Fruit fly (Drosophila melanogaster): ENCODE measurements around the gene CG8461.

Gene CG8461

DNA sequence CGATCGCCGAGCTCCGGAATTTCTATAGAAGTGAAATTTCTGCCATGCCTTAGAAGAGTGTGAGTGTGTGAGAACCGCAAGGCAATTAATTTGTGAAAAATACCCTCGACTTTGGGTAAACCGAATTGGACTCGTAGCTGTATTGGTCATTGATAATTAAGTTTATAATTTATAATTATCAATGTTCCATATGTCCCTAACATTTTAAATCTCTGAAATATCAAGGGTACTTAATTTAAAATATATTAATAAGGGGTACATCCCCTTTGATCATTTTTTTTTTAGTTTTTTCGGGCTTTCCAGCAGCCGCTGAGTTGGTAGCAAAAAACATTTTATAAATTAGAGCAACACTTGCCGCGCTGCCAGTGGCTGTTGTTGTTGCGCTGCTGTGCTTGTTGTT, 8.3 kb downstream of the CG8461 start:
- TF ChIP-seq HLHmδ (GFP tag; optimal IDR thresholded peaks at IDR 0.05): no peak
- no peak for TF ChIP-seq kni (GFP tag; optimal IDR thresholded peaks at IDR 0.05)
- no peak for TF ChIP-seq CG18476 (GFP tag; optimal IDR thresholded peaks at IDR 0.05)
- TF ChIP-seq salm (tag; optimal IDR thresholded peaks at IDR 0.05): no peak
- TF ChIP-seq NK7.1 (GFP tag; optimal IDR thresholded peaks at IDR 0.05): no peak
- no peak for TF ChIP-seq CG12744 (GFP tag; optimal IDR thresholded peaks at IDR 0.05)
- no peak for TF ChIP-seq fd96Cb (tag; optimal IDR thresholded peaks at IDR 0.05)
- no peak for TF ChIP-seq dpn (GFP tag; optimal IDR thresholded peaks at IDR 0.05)
- TF ChIP-seq p53 (GFP tag; optimal IDR thresholded peaks at IDR 0.05): no peak
- TF ChIP-seq CG32532 (GFP tag; IDR thresholded peaks at IDR 0.05): no peak
- TF ChIP-seq odd (GFP tag; optimal IDR thresholded peaks at IDR 0.05): no peak
- no peak for TF ChIP-seq jing (GFP tag; optimal IDR thresholded peaks at IDR 0.05)
- no peak for TF ChIP-seq Doc3 (GFP tag; IDR thresholded peaks at IDR 0.05; ENCODE audit: partially characterized antibody)

DNA sequence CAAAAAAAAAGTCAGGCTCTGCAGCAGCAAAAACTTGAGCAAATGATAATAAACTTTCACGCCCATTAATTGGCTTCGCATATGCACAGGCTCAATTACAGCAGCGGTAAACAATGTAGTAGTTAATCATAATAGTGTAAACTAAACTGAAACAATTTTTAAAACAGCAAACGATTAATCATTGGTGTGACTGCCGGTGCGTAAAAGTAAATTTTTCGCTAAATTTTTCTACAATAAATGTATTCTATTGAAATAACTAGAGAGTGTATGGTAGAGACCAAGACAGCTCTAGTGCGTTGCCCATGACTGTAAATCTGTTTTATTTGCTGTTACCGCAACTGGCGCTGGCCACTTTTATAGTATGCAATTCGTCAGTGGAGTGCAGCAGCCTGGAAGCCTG, 15.4 kb downstream of the CG8461 start:
- no peak for TF ChIP-seq sob (GFP tag; IDR thresholded peaks at IDR 0.05)
- peak; percentile 1 for TF ChIP-seq CG1602 (GFP tag; optimal IDR thresholded peaks at IDR 0.05)
- TF ChIP-seq prd (optimal IDR thresholded peaks at IDR 0.05): no peak
- peak; percentile 54; the same call in 2 of the 3 replicates for TF ChIP-seq prd (GFP tag; IDR thresholded peaks at IDR 0.05)
- peak; percentile 40; the same call in 1 of the 3 replicates for TF ChIP-seq row (GFP tag; IDR thresholded peaks at IDR 0.05)
- TF ChIP-seq fu2 (GFP tag; optimal IDR thresholded peaks at IDR 0.05): no peak
- no peak for TF ChIP-seq Awh (GFP tag; IDR thresholded peaks at IDR 0.05)
- TF ChIP-seq Drgx (GFP tag; IDR thresholded peaks at IDR 0.05): peak; percentile 66
- TF ChIP-seq CG15696 (tag; optimal IDR thresholded peaks at IDR 0.05): no peak
- no peak for TF ChIP-seq Dll (GFP tag; IDR thresholded peaks at IDR 0.05; ENCODE audit: partially characterized antibody)
- TF ChIP-seq CG15073 (GFP tag; optimal IDR thresholded peaks at IDR 0.05): no peak
- TF ChIP-seq phol (tag; optimal IDR thresholded peaks at IDR 0.05): peak; percentile 0
- TF ChIP-seq ci (GFP tag; IDR thresholded peaks at IDR 0.05): 0 out of 3 replicates have a peak, but pooled peaks have one; percentile 22
- TF ChIP-seq unpg (GFP tag; optimal IDR thresholded peaks at IDR 0.05): peak; percentile 16
- TF ChIP-seq cad (GFP tag; optimal IDR thresholded peaks at IDR 0.05): peak; percentile 86
- TF ChIP-seq trem (tag; optimal IDR thresholded peaks at IDR 0.05): no peak
- TF ChIP-seq bsh (GFP tag; optimal IDR thresholded peaks at IDR 0.05): peak in 1 of 2 experiments; percentile 21
- no peak for TF ChIP-seq hkb (optimal IDR thresholded peaks at IDR 0.05)
- TF ChIP-seq hkb (GFP tag; IDR thresholded peaks at IDR 0.05): no peak
- peak; percentile 30 for TF ChIP-seq gem (tag; optimal IDR thresholded peaks at IDR 0.05)
- no peak for TF ChIP-seq Xbp1 (GFP tag; optimal IDR thresholded peaks at IDR 0.05)
- TF ChIP-seq Sox102F (GFP tag; optimal IDR thresholded peaks at IDR 0.05): peak; percentile 33
- peak; percentile 13 for TF ChIP-seq tio (GFP tag; optimal IDR thresholded peaks at IDR 0.05)
- no peak for TF ChIP-seq dati (GFP tag; IDR thresholded peaks at IDR 0.05)
- TF ChIP-seq insv (GFP tag; optimal IDR thresholded peaks at IDR 0.05): no peak
- 0 out of 2 replicates have a peak, but pooled peaks have one; percentile 20 for TF ChIP-seq Xrp1 (GFP tag; IDR thresholded peaks at IDR 0.05)
- TF ChIP-seq CG8290 (GFP tag; optimal IDR thresholded peaks at IDR 0.05): no peak
- TF ChIP-seq CG8290 (tag; optimal IDR thresholded peaks at IDR 0.05): no peak
- TF ChIP-seq CG7357 (GFP tag; IDR thresholded peaks at IDR 0.05): no peak
- peak; percentile 78 for TF ChIP-seq sens (GFP tag)
- 0 out of 2 replicates have a peak, but pooled peaks have one; percentile 19 for TF ChIP-seq CG11696 (GFP tag; IDR thresholded peaks at IDR 0.05)
- TF ChIP-seq pb (GFP tag; optimal IDR thresholded peaks at IDR 0.05): no peak
- TF ChIP-seq CG1603 (tag; optimal IDR thresholded peaks at IDR 0.05): peak; percentile 49
- peak; percentile 18 for TF ChIP-seq dmrt11E (tag; optimal IDR thresholded peaks at IDR 0.05)
- no peak for TF ChIP-seq Sin3A (optimal IDR thresholded peaks at IDR 0.05)
- no peak for TF ChIP-seq Optix (GFP tag; IDR thresholded peaks at IDR 0.05)
- no peak for TF ChIP-seq gcm (GFP tag; optimal IDR thresholded peaks at IDR 0.05)
- no peak for TF ChIP-seq CHES-1-like (GFP tag; optimal IDR thresholded peaks at IDR 0.05)
